Worm (Caenorhabditis elegans) whole organism, L4 larva: ENCODE data around the gene osg-1.
A peak's percentile ranks its signal among the peaks of the same experiment; 100 is the strongest.

Experiments
- R02D3.7 ChIP-seq: fragments of 150-350 bp; sonication (generic microtip); optimal IDR thresholded peaks from 3 replicates; lab custom pipeline; 2014; ENCODE audit warnings: missing biosample characterization, missing genetic modification characterization
- Y48G9A.11 ChIP-seq: fragments of 200-800 bp; sonication (Bioruptor generic); IDR thresholded peaks from 2 replicates; pipeline ENCODE4 v1.3.6; 2022; ENCODE audit warnings: missing genetic modification reagents, missing genetic modification characterization, missing compliant biosample characterization
- Y5F2A.4 ChIP-seq: fragments of 200-800 bp; sonication (Bioruptor generic); optimal IDR thresholded peaks from 2 replicates; lab custom pipeline; 2018; ENCODE audit warnings: mild to moderate bottlenecking, missing genetic modification characterization, missing compliant biosample characterization
- Y75B8A.6 ChIP-seq: fragments of 200-800 bp; sonication (Bioruptor generic); IDR thresholded peaks from 2 replicates; pipeline ENCODE4 v1.3.6; 2022; ENCODE audit warnings: missing genetic modification reagents, missing genetic modification characterization, missing compliant biosample characterization
- ZK337.2 ChIP-seq: fragments of 200-800 bp; sonication (Bioruptor generic); IDR thresholded peaks from 2 replicates; pipeline ENCODE4 v1.3.6; 2022; ENCODE audit warnings: missing genetic modification reagents, missing genetic modification characterization, missing compliant biosample characterization
- aha-1 ChIP-seq: fragments of 150-350 bp; peaks from one replicate; lab custom pipeline; 2014; ENCODE audit warnings: missing biosample characterization, missing genetic modification characterization
- attf-4 ChIP-seq: sonication (generic microtip); optimal IDR thresholded peaks from 3 replicates; lab custom pipeline; 2017; ENCODE audit warnings: missing biosample characterization, missing genetic modification characterization
- ceh-44 ChIP-seq: fragments of 200-800 bp; sonication (Bioruptor generic); IDR thresholded peaks from 2 replicates; pipeline ENCODE4 v1.3.6; 2022; ENCODE audit warnings: missing genetic modification reagents, missing genetic modification characterization, missing compliant biosample characterization
- ceh-62 ChIP-seq: sonication (generic microtip); optimal IDR thresholded peaks from 2 replicates; lab custom pipeline; 2017; ENCODE audit warnings: missing biosample characterization, missing genetic modification characterization
- ctbp-1 ChIP-seq: fragments of 200-800 bp; sonication (Bioruptor generic); IDR thresholded peaks from 2 replicates; pipeline ENCODE4 v1.3.6; 2022; ENCODE audit warnings: missing genetic modification reagents, missing genetic modification characterization, missing compliant biosample characterization
- daf-16 ChIP-seq, 3 experiments: sonication (generic microtip); optimal IDR thresholded peaks; 2 replicates each; lab custom pipeline; 2016 to 2017; ENCODE audit warnings: missing genetic modification characterization in 3 of 3, missing genetic modification reagents in 3 of 3, mild to moderate bottlenecking in 2 of 3, missing compliant biosample characterization in 2 of 3, missing biosample characterization in 1 of 3, moderate library complexity in 1 of 3
- dmd-6 ChIP-seq: fragments of 200-800 bp; sonication (Bioruptor generic); IDR thresholded peaks from 2 replicates; pipeline ENCODE4 v1.3.6; 2022; ENCODE audit warnings: missing genetic modification reagents, missing genetic modification characterization, missing compliant biosample characterization
- dmd-8 ChIP-seq: fragments of 200-800 bp; sonication (Bioruptor generic); IDR thresholded peaks from 2 replicates; pipeline ENCODE4 v1.3.6; 2022; ENCODE audit warnings: missing genetic modification characterization, missing compliant biosample characterization
- duxl-1 ChIP-seq: sonication (generic microtip); optimal IDR thresholded peaks from 2 replicates; lab custom pipeline; 2016; ENCODE audit warnings: mild to moderate bottlenecking, missing genetic modification characterization, moderate library complexity, missing compliant biosample characterization; ENCODE audit not compliant: poor library complexity
- dve-1 ChIP-seq: sonication (generic microtip); optimal IDR thresholded peaks from 2 replicates; lab custom pipeline; 2017; ENCODE audit warnings: antibody characterized with exemption, mild to moderate bottlenecking, missing genetic modification characterization, missing compliant biosample characterization; ENCODE audit not compliant: insufficient read depth
- egl-27 ChIP-seq: sonication (generic microtip); optimal IDR thresholded peaks from 3 replicates; lab custom pipeline; 2017; ENCODE audit warnings: missing biosample characterization, missing genetic modification reagents, missing genetic modification characterization
- fos-1 ChIP-seq: fragments of 150-350 bp; optimal IDR thresholded peaks from 2 replicates; lab custom pipeline; 2014; ENCODE audit warnings: missing biosample characterization, missing genetic modification characterization
- gei-8 ChIP-seq: fragments of 200-800 bp; sonication (Bioruptor generic); optimal IDR thresholded peaks from 2 replicates; lab custom pipeline; 2018; ENCODE audit warnings: mild to moderate bottlenecking, missing genetic modification characterization, missing compliant biosample characterization
- hlh-11 ChIP-seq: fragments of 200-800 bp; sonication (Bioruptor generic); optimal IDR thresholded peaks from 2 replicates; lab custom pipeline; 2018; ENCODE audit warnings: mild to moderate bottlenecking, missing genetic modification characterization, missing compliant biosample characterization
- hlh-30 ChIP-seq: sonication (generic microtip); optimal IDR thresholded peaks from 2 replicates; lab custom pipeline; 2017; ENCODE audit warnings: antibody characterized with exemption, mild to moderate bottlenecking, missing genetic modification characterization, missing compliant biosample characterization; ENCODE audit not compliant: insufficient read depth
- hmg-1.1 ChIP-seq: fragments of 200-800 bp; sonication (Bioruptor generic); IDR thresholded peaks from 2 replicates; pipeline ENCODE4 v1.3.6; 2022; ENCODE audit warnings: missing genetic modification reagents, missing genetic modification characterization, missing compliant biosample characterization
- jun-1 ChIP-seq: fragments of 150-350 bp; optimal IDR thresholded peaks from 2 replicates; lab custom pipeline; 2014; ENCODE audit warnings: missing biosample characterization, missing genetic modification reagents, missing genetic modification characterization
- lin-29 ChIP-seq: fragments of 200-800 bp; sonication (Bioruptor generic); IDR thresholded peaks from 2 replicates; pipeline ENCODE4 v1.3.6; 2022; ENCODE audit warnings: missing genetic modification reagents, missing genetic modification characterization, missing compliant biosample characterization
- lin-38 ChIP-seq: fragments of 200-800 bp; sonication (Bioruptor generic); IDR thresholded peaks from 2 replicates; pipeline ENCODE4 v1.3.6; 2022; ENCODE audit warnings: missing genetic modification reagents, missing genetic modification characterization, missing compliant biosample characterization
- lin-39 ChIP-seq: fragments of 150-350 bp; optimal IDR thresholded peaks from 2 replicates; lab custom pipeline; 2014; ENCODE audit warnings: missing biosample characterization, missing genetic modification reagents, missing genetic modification characterization
- madf-9 ChIP-seq: fragments of 200-800 bp; sonication (Bioruptor generic); conservative IDR thresholded peaks from 2 replicates; pipeline ENCODE4 v1.3.6; 2022; ENCODE audit warnings: missing genetic modification reagents, missing genetic modification characterization, missing compliant biosample characterization
- mdl-1 ChIP-seq, 2 experiments: fragments of 150-350 bp in 1 of 2; sonication (generic microtip) in 1 of 2; optimal IDR thresholded peaks; 2 replicates each; lab custom pipeline; 2014 to 2017; ENCODE audit warnings: missing biosample characterization in 2 of 2, missing genetic modification characterization in 2 of 2
- mes-2 ChIP-seq: sonication (generic microtip); optimal IDR thresholded peaks from 2 replicates; lab custom pipeline; 2016; ENCODE audit warnings: missing genotype, mild to moderate bottlenecking, missing genetic modification characterization, missing compliant biosample characterization; ENCODE audit not compliant: poor library complexity, severe bottlenecking
- nhr-11 ChIP-seq: fragments of 150-350 bp; optimal IDR thresholded peaks from 2 replicates; lab custom pipeline; 2014; ENCODE audit warnings: missing biosample characterization, missing genetic modification characterization
- nhr-111 ChIP-seq: fragments of 200-800 bp; sonication (Bioruptor generic); optimal IDR thresholded peaks from 2 replicates; lab custom pipeline; 2018; ENCODE audit warnings: mild to moderate bottlenecking, missing genetic modification characterization, missing compliant biosample characterization
- nhr-28 ChIP-seq: fragments of 150-350 bp; optimal IDR thresholded peaks from 2 replicates; lab custom pipeline; 2014; ENCODE audit warnings: missing biosample characterization, missing genetic modification characterization
- nhr-42 ChIP-seq: fragments of 200-800 bp; sonication (Bioruptor generic); IDR thresholded peaks from 2 replicates; pipeline ENCODE4 v1.3.6; 2022; ENCODE audit warnings: missing genetic modification characterization, missing compliant biosample characterization
- nhr-48 ChIP-seq: sonication (generic microtip); optimal IDR thresholded peaks from 2 replicates; lab custom pipeline; 2016; ENCODE audit warnings: mild to moderate bottlenecking, missing genetic modification characterization, missing compliant biosample characterization
- nhr-6 ChIP-seq: fragments of 150-350 bp; optimal IDR thresholded peaks from 2 replicates; lab custom pipeline; 2014; ENCODE audit warnings: missing biosample characterization, missing genetic modification characterization
- saeg-2 ChIP-seq: fragments of 200-800 bp; sonication (Bioruptor generic); IDR thresholded peaks from 2 replicates; pipeline ENCODE4 v1.3.6; 2022; ENCODE audit warnings: missing genetic modification reagents, missing genetic modification characterization, missing compliant biosample characterization
- tag-97 ChIP-seq: fragments of 200-800 bp; sonication (Bioruptor generic); IDR thresholded peaks from 2 replicates; pipeline ENCODE4 v1.3.6; 2022; ENCODE audit warnings: missing genetic modification characterization, missing compliant biosample characterization
- unc-62 ChIP-seq, 3 experiments: fragments of 150-350 bp in 1 of 3; sonication (generic microtip); optimal IDR thresholded peaks in 2 of 3; peaks in 1 of 3; 1 replicate in 1 of 3; 2 replicates in 2 of 3; lab custom pipeline; 2014 to 2017; ENCODE audit warnings: missing biosample characterization in 3 of 3, missing genetic modification characterization in 3 of 3, missing genetic modification reagents in 3 of 3, missing genotype in 1 of 3
- ztf-7 ChIP-seq: fragments of 150-350 bp; optimal IDR thresholded peaks from 2 replicates; lab custom pipeline; 2014; ENCODE audit warnings: missing biosample characterization, missing genetic modification characterization

The osg-1 gene

DNA sequence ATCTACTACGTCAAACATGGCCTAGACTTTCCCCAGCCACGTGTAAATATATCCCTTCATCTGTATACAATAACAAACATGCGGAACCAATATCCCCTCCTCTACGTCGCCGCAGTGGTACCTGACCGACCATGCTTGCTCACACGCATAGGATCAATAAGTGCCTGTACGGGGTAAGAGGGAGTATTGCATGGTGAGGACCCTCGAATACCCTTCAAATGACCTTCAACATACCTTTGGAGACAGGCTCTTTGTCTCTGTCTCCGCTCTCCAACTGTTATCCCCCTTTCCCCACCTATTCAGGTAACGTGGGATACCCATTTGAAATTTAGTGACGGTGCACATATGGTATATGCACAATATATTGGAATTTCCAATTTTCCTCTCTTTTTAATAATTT, 38.6 kb downstream of the osg-1 start, which contains the start of gene dex-1:
TSS of gene dex-1 (plus strand) at position 132 of the 400 bp plus-strand sequence.
- no peak for TF ChIP-seq saeg-2 (GFP tag; lab: Robert Waterston, UW)
- no peak for TF ChIP-seq nhr-6 (tag; lab: Kevin White, UChicago)
- TF ChIP-seq lin-29 (GFP tag; lab: Robert Waterston, UW) = no peak
- no peak for TF ChIP-seq Y75B8A.6 (GFP tag; lab: Robert Waterston, UW)
- TF ChIP-seq lin-39 = no peak
- no peak for TF ChIP-seq hmg-1.1 (GFP tag; lab: Robert Waterston, UW)
- no peak for TF ChIP-seq dmd-6
- no peak for TF ChIP-seq nhr-28 (tag; lab: Kevin White, UChicago)
- no peak for TF ChIP-seq ztf-7
- no peak for TF ChIP-seq jun-1 (tag; lab: Kevin White, UChicago)
- no peak for TF ChIP-seq egl-27 (tag; lab: Kevin White, UChicago)
- TF ChIP-seq ceh-44 = no peak
- no peak for TF ChIP-seq aha-1 (tag; lab: Kevin White, UChicago)
- no peak for TF ChIP-seq attf-4

DNA sequence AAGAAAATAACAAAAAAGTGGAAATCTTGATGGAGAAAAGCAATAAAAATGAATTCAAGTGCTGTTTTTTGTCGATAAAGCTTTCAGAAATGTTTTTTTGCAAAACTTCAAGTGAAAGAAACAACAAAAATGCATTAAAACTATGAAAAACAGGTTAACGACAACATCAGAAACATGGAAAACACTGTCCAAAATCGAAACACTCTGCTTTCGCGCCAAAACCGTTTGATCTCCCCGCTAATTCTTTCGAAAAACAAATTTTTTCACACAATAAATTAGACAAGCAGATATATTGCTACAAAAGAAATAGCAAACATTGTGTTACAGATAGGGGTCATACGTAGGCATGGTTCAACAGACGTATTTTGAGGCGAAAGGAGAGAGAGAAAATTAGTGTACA, 54.4 kb downstream of the osg-1 start:
- TF ChIP-seq R02D3.7 (tag; lab: Kevin White, UChicago) (no peak), gei-8 (GFP tag; lab: Kevin White, UChicago) (peak; percentile 32), hlh-11 (tag; lab: Kevin White, UChicago) (peak; percentile 10), aha-1 (tag; lab: Kevin White, UChicago) (peak; percentile 11)

DNA sequence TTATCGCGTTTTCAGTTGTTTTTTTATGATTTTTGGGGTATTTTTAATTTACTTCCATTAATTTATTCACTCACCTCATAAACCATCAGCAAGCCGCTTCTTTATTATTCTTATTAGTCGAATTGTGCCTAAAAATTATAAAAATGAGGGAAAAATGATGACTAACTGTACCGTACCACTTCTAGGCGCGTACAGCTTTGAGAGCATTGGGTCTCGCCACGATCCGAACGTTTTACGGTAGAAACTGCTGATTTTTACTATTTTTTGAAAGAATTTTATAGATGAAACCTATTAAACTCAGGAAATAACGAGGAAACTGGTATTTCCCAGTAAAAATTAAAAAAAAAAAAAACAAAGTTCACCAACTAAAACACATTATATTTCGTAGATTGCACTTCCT, 55.7 kb downstream of the osg-1 start, which contains the start of gene D1044.6:
TSS of gene D1044.6 (minus strand) at position 128 of the 400 bp plus-strand sequence.
- TF ChIP-seq dmd-8 (GFP tag; lab: Robert Waterston, UW) (no peak), nhr-11 (tag; lab: Kevin White, UChicago) (no peak), fos-1 (tag; lab: Kevin White, UChicago) (no peak), tag-97 (no peak), ceh-44 (no peak), hlh-11 (tag; lab: Kevin White, UChicago) (no peak), duxl-1 (tag; lab: Kevin White, UChicago) (no peak), nhr-42 (no peak), Y5F2A.4 (GFP tag; lab: Kevin White, UChicago) (no peak), lin-38 (GFP tag; lab: Robert Waterston, UW) (no peak), daf-16 (GFP tag; optimal IDR thresholded peaks at IDR 0.05; lab: Kevin White, UChicago) (no peak), daf-16 (tag; optimal IDR thresholded peaks at IDR 0.05; lab: Kevin White, UChicago) (no peak), dmd-6 (no peak), lin-39 (no peak), madf-9 (GFP tag; lab: Robert Waterston, UW) (no peak), unc-62 (GFP tag; optimal IDR thresholded peaks at IDR 0.05 in 1 of 2; lab: Kevin White, UChicago) (no peak), unc-62 (tag; optimal IDR thresholded peaks at IDR 0.05; lab: Kevin White, UChicago) (no peak), nhr-111 (no peak), ceh-62 (tag; lab: Kevin White, UChicago) (no peak)

DNA sequence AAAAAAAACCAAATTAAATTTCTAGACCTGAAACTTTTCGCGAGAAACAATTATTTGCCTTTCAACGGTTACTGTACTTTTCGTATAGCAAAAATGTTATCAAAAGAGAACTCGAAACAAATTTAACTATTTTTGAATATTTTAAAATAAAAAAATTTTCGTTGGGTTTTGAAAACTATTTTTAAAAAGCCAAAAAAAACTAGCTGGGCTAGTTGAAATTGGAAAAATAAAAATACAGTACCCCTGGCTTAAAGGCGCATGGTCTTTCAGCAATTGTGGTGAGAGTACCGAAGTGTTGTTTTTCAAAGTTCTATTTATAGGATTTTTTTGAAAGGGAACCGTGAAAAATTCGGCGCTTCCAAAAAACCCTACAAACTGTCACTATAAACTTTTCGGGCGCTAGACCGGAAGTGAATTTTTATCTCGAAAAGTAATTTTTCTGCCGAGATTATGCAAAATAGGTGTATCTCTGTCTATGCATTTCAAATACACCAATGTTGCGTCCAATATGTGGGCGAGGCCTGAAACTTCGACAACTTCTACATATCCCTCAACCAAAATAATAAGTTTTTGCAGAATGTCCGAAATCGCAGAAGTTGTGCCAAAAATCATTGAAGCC, 56.5 kb downstream of the osg-1 start, which contains the start of gene D1044.1:
TSS of gene D1044.1 (plus strand) at position 569 of the 619 bp plus-strand sequence.
- 0 out of 2 replicates have a peak, but pooled peaks have one; percentile 51 for TF ChIP-seq Y48G9A.11
- TF ChIP-seq ctbp-1 (GFP tag; lab: Robert Waterston, UW) = no peak

DNA sequence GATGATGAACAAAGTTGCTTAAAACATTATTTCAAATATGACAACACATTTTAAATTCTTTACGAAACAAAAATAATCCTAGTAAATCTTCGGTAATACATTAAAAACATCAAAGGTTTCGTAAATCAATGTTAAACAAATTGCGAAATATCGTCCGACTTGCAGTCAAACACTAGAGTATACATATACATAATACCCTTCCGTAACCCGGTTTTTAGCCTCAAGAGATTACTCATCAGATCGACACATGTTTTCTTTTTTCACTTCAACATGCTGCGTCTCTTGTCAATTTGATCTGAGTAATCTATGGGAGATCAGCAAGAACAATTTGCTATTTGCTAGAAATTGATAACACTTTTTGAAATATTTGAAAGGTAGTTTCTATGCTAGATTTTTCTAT, 59.0 kb downstream of the osg-1 start:
- TF ChIP-seq hlh-30 (peak; percentile 2), ZK337.2 (no peak), nhr-48 (peak; percentile 19), gei-8 (GFP tag; lab: Kevin White, UChicago) (no peak), mes-2 (tag; lab: Kevin White, UChicago) (peak; percentile 14), dve-1 (tag; lab: Kevin White, UChicago) (peak; percentile 38), nhr-28 (tag; lab: Kevin White, UChicago) (peak; percentile 49), mdl-1 (tag; optimal IDR thresholded peaks at IDR 0.05; lab: Kevin White, UChicago) (peak in 1 of 2 experiments; percentile 51)
- TF ChIP-seq, all 104 proteins: peak for 6
